Worm (Caenorhabditis elegans) whole organism, young adult: ENCODE data around the gene srd-36.

Experiments
- B0261.1 ChIP-seq: sonication (generic microtip); optimal IDR thresholded peaks from 2 replicates; lab custom pipeline; 2016; ENCODE audit warnings: mild to moderate bottlenecking, missing genetic modification characterization, moderate library complexity, missing compliant biosample characterization
- C06A6.2 ChIP-seq: fragments of 200-800 bp; sonication (Bioruptor generic); conservative IDR thresholded peaks from 2 replicates; pipeline ENCODE4 v1.3.6; 2022; ENCODE audit warnings: missing genetic modification characterization, missing compliant biosample characterization
- D2030.7 ChIP-seq: fragments of 200-800 bp; sonication (Bioruptor generic); IDR thresholded peaks from 2 replicates; pipeline ENCODE4 v1.3.6; 2022; ENCODE audit warnings: missing genetic modification reagents, missing genetic modification characterization, missing compliant biosample characterization
- F23B12.7 ChIP-seq: sonication (generic microtip); optimal IDR thresholded peaks from 2 replicates; lab custom pipeline; 2017; ENCODE audit warnings: missing genetic modification characterization, mild to moderate bottlenecking, missing compliant biosample characterization, antibody characterized with exemption, moderate library complexity; ENCODE audit not compliant: insufficient read depth
- F52B5.7 ChIP-seq: sonication (generic microtip); optimal IDR thresholded peaks from 2 replicates; lab custom pipeline; 2016; ENCODE audit warnings: mild to moderate bottlenecking, missing genetic modification characterization, missing compliant biosample characterization
- F55B11.4 ChIP-seq: sonication (generic microtip); optimal IDR thresholded peaks from 2 replicates; lab custom pipeline; 2016; ENCODE audit warnings: missing compliant biosample characterization, missing genetic modification characterization, borderline replicate concordance; ENCODE audit not compliant: insufficient read depth
- F57A8.1 ChIP-seq: fragments of 200-800 bp; sonication (Bioruptor generic); optimal IDR thresholded peaks from 2 replicates; lab custom pipeline; 2018; ENCODE audit warnings: mild to moderate bottlenecking, missing genetic modification characterization, moderate library complexity, missing compliant biosample characterization
- Y56A3A.18 ChIP-seq: fragments of 200-800 bp; sonication (Bioruptor generic); IDR thresholded peaks from 2 replicates; pipeline ENCODE4 v1.3.6; 2022; ENCODE audit warnings: missing genetic modification reagents, missing genetic modification characterization, missing compliant biosample characterization
- Y79H2A.3 ChIP-seq: fragments of 200-800 bp; sonication (Bioruptor generic); conservative IDR thresholded peaks from 2 replicates; pipeline ENCODE4 v1.3.6; 2022; ENCODE audit warnings: missing genetic modification reagents, missing genetic modification characterization, missing compliant biosample characterization
- ama-1 ChIP-seq, 3 experiments: fragments of 150-350 bp in 1 of 3; sonication (generic microtip) in 2 of 3; optimal IDR thresholded peaks; 2 replicates each; lab custom pipeline; 2014 to 2018; ENCODE audit warnings: missing biosample characterization in 2 of 3, missing genetic modification characterization in 2 of 3, missing genetic modification reagents in 2 of 3
- aptf-2 ChIP-seq: fragments of 200-800 bp; sonication (Bioruptor generic); conservative IDR thresholded peaks from 2 replicates; pipeline ENCODE4 v1.3.6; 2022; ENCODE audit warnings: missing genetic modification reagents, missing genetic modification characterization, missing compliant biosample characterization
- athp-1 ChIP-seq: sonication (generic microtip); optimal IDR thresholded peaks from 2 replicates; lab custom pipeline; 2017; ENCODE audit warnings: mild to moderate bottlenecking, missing genetic modification characterization, missing compliant biosample characterization
- attf-6 ChIP-seq: fragments of 200-800 bp; sonication (Bioruptor generic); IDR thresholded peaks from 2 replicates; pipeline ENCODE4 v1.3.6; 2022; ENCODE audit warnings: missing genetic modification reagents, missing genetic modification characterization, missing compliant biosample characterization
- ccch-3 ChIP-seq: fragments of 200-800 bp; sonication (Bioruptor generic); optimal IDR thresholded peaks from 2 replicates; lab custom pipeline; 2018; ENCODE audit warnings: mild to moderate bottlenecking, missing genetic modification characterization, missing compliant biosample characterization
- ceh-100 ChIP-seq: fragments of 200-800 bp; sonication (Bioruptor generic); IDR thresholded peaks from 2 replicates; pipeline ENCODE4 v1.3.6; 2022; ENCODE audit warnings: missing genetic modification reagents, missing genetic modification characterization, missing compliant biosample characterization
- fkh-3 ChIP-seq: sonication (generic microtip); optimal IDR thresholded peaks from 2 replicates; lab custom pipeline; 2016; ENCODE audit warnings: mild to moderate bottlenecking, missing genetic modification characterization, missing compliant biosample characterization
- him-1 ChIP-seq: sonication (generic microtip); optimal IDR thresholded peaks from 2 replicates; lab custom pipeline; 2016; ENCODE audit warnings: missing genotype, missing genetic modification reagents, missing genetic modification characterization, missing compliant biosample characterization
- lin-26 ChIP-seq: fragments of 200-800 bp; sonication (Bioruptor generic); IDR thresholded peaks from 2 replicates; pipeline ENCODE4 v1.3.6; 2022; ENCODE audit warnings: missing genetic modification reagents, missing genetic modification characterization, missing compliant biosample characterization
- lin-40 ChIP-seq: sonication (generic microtip); optimal IDR thresholded peaks from 2 replicates; lab custom pipeline; 2016; ENCODE audit warnings: missing genetic modification characterization, mild to moderate bottlenecking, missing compliant biosample characterization, missing genotype, missing genetic modification reagents
- madf-10 ChIP-seq: sonication (generic microtip); optimal IDR thresholded peaks from 2 replicates; lab custom pipeline; 2016; ENCODE audit warnings: mild to moderate bottlenecking, missing genetic modification characterization, missing compliant biosample characterization
- madf-3 ChIP-seq: fragments of 200-800 bp; sonication (Bioruptor generic); IDR thresholded peaks from 2 replicates; pipeline ENCODE4 v1.3.6; 2022; ENCODE audit warnings: missing genetic modification reagents, missing genetic modification characterization, missing compliant biosample characterization
- madf-6 ChIP-seq: fragments of 200-800 bp; sonication (Bioruptor generic); IDR thresholded peaks from 2 replicates; pipeline ENCODE4 v1.3.6; 2022; ENCODE audit warnings: missing genetic modification reagents, missing genetic modification characterization, missing compliant biosample characterization
- nfya-2 ChIP-seq: fragments of 200-800 bp; sonication (Bioruptor generic); IDR thresholded peaks from 2 replicates; pipeline ENCODE4 v1.3.6; 2022; ENCODE audit warnings: missing genetic modification reagents, missing genetic modification characterization, missing compliant biosample characterization
- nfyb-1 ChIP-seq: fragments of 200-800 bp; sonication (Bioruptor generic); IDR thresholded peaks from 2 replicates; pipeline ENCODE4 v1.3.6; 2022; ENCODE audit warnings: missing genetic modification reagents, missing genetic modification characterization, missing compliant biosample characterization
- nhr-90 ChIP-seq: sonication (generic microtip); optimal IDR thresholded peaks from 2 replicates; lab custom pipeline; 2016; ENCODE audit warnings: missing genotype, mild to moderate bottlenecking, missing genetic modification characterization, missing compliant biosample characterization
- rec-8 ChIP-seq, 2 experiments: sonication (generic microtip); optimal IDR thresholded peaks; 2 replicates each; lab custom pipeline; 2016; ENCODE audit warnings: mild to moderate bottlenecking in 2 of 2, missing genetic modification characterization in 2 of 2, missing genetic modification reagents in 2 of 2, missing genotype in 2 of 2, missing biosample characterization in 1 of 2, missing compliant biosample characterization in 1 of 2, moderate library complexity in 1 of 2
- sdz-38 ChIP-seq: sonication (generic microtip); optimal IDR thresholded peaks from 2 replicates; lab custom pipeline; 2016; ENCODE audit warnings: missing genotype, missing genetic modification characterization, missing compliant biosample characterization
- snpc-1.3 ChIP-seq: sonication (generic microtip); optimal IDR thresholded peaks from 2 replicates; lab custom pipeline; 2017; ENCODE audit warnings: missing genetic modification characterization, mild to moderate bottlenecking, missing compliant biosample characterization, antibody characterized with exemption, moderate library complexity, missing genotype, missing genetic modification reagents; ENCODE audit not compliant: insufficient read depth
- snpc-3.4 ChIP-seq: sonication (generic microtip); optimal IDR thresholded peaks from 2 replicates; lab custom pipeline; 2017; ENCODE audit warnings: missing genetic modification characterization, mild to moderate bottlenecking, missing compliant biosample characterization, antibody characterized with exemption, moderate library complexity, missing genotype, missing genetic modification reagents
- tbp1 ChIP-seq: fragments of 200-800 bp; sonication (Bioruptor generic); optimal IDR thresholded peaks from 2 replicates; lab custom pipeline; 2018; ENCODE audit warnings: mild to moderate bottlenecking, missing genetic modification characterization, missing compliant biosample characterization
- unc-130 ChIP-seq: sonication (generic microtip); optimal IDR thresholded peaks from 2 replicates; lab custom pipeline; 2016; ENCODE audit warnings: missing genetic modification reagents, missing genetic modification characterization, missing compliant biosample characterization
- unc-62 ChIP-seq: fragments of 150-350 bp; optimal IDR thresholded peaks from 2 replicates; lab custom pipeline; 2014; ENCODE audit warnings: missing biosample characterization, missing genetic modification reagents, missing genetic modification characterization
- xnd-1 ChIP-seq: sonication (generic microtip); optimal IDR thresholded peaks from 2 replicates; lab custom pipeline; 2016; ENCODE audit warnings: missing genotype, missing genetic modification reagents, missing genetic modification characterization, missing compliant biosample characterization
- ztf-22 ChIP-seq: fragments of 200-800 bp; sonication (Bioruptor generic); optimal IDR thresholded peaks from 2 replicates; lab custom pipeline; 2018; ENCODE audit warnings: mild to moderate bottlenecking, missing genetic modification characterization, moderate library complexity, missing compliant biosample characterization
- ztf-26 ChIP-seq: sonication (generic microtip); optimal IDR thresholded peaks from 2 replicates; lab custom pipeline; 2017; ENCODE audit warnings: missing genetic modification characterization, missing compliant biosample characterization
- ztf-3 ChIP-seq: fragments of 200-800 bp; sonication (Bioruptor generic); optimal IDR thresholded peaks from 2 replicates; lab custom pipeline; 2018; ENCODE audit warnings: mild to moderate bottlenecking, missing genetic modification characterization, missing compliant biosample characterization

srd-36 gene

DNA sequence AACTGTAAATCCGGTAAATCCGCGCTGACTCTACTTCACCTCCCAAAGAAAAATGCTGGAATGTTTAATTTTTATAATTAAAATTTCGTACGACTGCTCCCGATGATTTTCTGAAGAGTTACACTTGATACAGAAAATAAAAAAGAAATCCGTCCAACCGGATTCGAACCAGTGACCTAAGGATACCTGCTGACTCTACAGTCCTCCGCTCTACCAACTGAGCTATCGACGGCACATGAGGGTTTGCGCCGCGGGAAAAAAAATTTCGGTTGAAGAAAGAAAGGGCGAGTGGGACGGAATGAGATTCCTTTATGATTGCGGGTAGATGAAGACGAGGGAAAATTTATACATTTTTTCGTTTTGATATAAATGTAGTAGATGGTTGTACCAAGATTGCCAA is 10.0 kb downstream of the srd-36 start (continued):
- TF ChIP-seq D2030.7 (GFP tag; lab: Robert Waterston, UW) (peak; percentile 65), Y79H2A.3 (no peak), sdz-38 (no peak), ztf-26 (tag; lab: Kevin White, UChicago) (no peak), snpc-1.3 (tag; lab: Kevin White, UChicago) (peak; percentile 45), madf-6 (peak; percentile 19; the same call in 1 of the 2 replicates), him-1 (tag; lab: Kevin White, UChicago) (peak; percentile 65), unc-130 (GFP tag; lab: Kevin White, UChicago) (no peak), aptf-2 (GFP tag; lab: Robert Waterston, UW) (no peak), B0261.1 (tag; lab: Kevin White, UChicago) (peak; percentile 80), rec-8 (tag; optimal IDR thresholded peaks at IDR 0.05; lab: Kevin White, UChicago) (peak; percentile 32 to 46), snpc-3.4 (tag; lab: Kevin White, UChicago) (peak; percentile 50), xnd-1 (tag; lab: Kevin White, UChicago) (no peak), nfyb-1 (GFP tag; lab: Robert Waterston, UW) (peak; percentile 64), nhr-90 (peak; percentile 65), ztf-22 (GFP tag; lab: Kevin White, UChicago) (no peak), F52B5.7 (tag; lab: Kevin White, UChicago) (no peak), lin-40 (tag; lab: Kevin White, UChicago) (no peak), attf-6 (GFP tag; lab: Robert Waterston, UW) (peak; percentile 65), lin-26 (peak; percentile 87)

DNA sequence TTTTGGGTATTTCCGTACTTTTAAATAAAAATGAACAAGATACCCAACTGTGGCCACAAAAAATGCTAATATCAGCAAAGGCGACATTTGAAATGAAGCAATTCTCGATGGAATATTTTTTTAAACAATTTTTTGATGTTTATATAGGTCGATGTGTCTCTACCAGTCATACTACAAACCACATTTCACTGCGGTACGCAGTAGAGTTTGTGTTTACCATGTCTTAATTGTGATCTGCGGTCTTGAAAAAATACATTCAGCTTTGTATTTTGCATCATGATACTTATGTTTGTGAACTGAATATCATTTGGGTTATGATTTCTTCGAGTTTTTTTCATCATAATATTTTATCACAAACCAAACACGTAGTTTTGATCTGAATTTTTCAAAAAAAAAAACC is 10.5 kb downstream of the srd-36 start, which contains the start of gene cyp-14A4:
Gene cyp-14A4 (minus strand): TSS at position 107 of the 400 bp plus-strand sequence.
- TF ChIP-seq madf-6: no peak
- TF ChIP-seq ceh-100 (GFP tag; lab: Robert Waterston, UW): no peak
- TF ChIP-seq ama-1 (optimal IDR thresholded peaks at IDR 0.05; lab: Kevin White, UChicago): no peak
- no peak for TF ChIP-seq ama-1 (GFP tag; optimal IDR thresholded peaks at IDR 0.05; lab: Kevin White, UChicago)
- no peak for TF ChIP-seq athp-1
- TF ChIP-seq tbp1 (GFP tag; lab: Kevin White, UChicago): no peak
- no peak for TF ChIP-seq F55B11.4 (tag; lab: Kevin White, UChicago)
- no peak for TF ChIP-seq unc-62 (GFP tag; lab: Kevin White, UChicago)
- TF ChIP-seq Y79H2A.3: no peak
- TF ChIP-seq nfya-2 (GFP tag; lab: Robert Waterston, UW): no peak
- TF ChIP-seq ztf-3 (GFP tag; lab: Kevin White, UChicago): no peak
- TF ChIP-seq Y56A3A.18 (GFP tag; lab: Robert Waterston, UW): no peak
- TF ChIP-seq fkh-3 (tag; lab: Kevin White, UChicago): no peak
- no peak for TF ChIP-seq ccch-3 (GFP tag; lab: Kevin White, UChicago)
- TF ChIP-seq F23B12.7 (tag; lab: Kevin White, UChicago): no peak
- no peak for TF ChIP-seq F57A8.1 (GFP tag; lab: Kevin White, UChicago)
- TF ChIP-seq madf-3: no peak
- TF ChIP-seq sdz-38: no peak
- no peak for TF ChIP-seq C06A6.2 (GFP tag; lab: Robert Waterston, UW)
- TF ChIP-seq madf-10 (tag; lab: Kevin White, UChicago): no peak
- TF ChIP-seq ztf-22 (GFP tag; lab: Kevin White, UChicago): no peak
